Fruit fly (Drosophila melanogaster): ENCODE measurements around the gene Rbp6.

dm6 chr3L:17238129-17238732, at the start of gene Rbp6:
- TF ChIP-seq Sin3A (optimal IDR thresholded peaks at IDR 0.05): no peak
- no peak for TF ChIP-seq Myc (optimal IDR thresholded peaks at IDR 0.05)
